Fruit fly (Drosophila melanogaster) whole organism, embryonic: ENCODE results near the gene CG3448.

ENCODE experiments used
- Adf1 ChIP-seq: fragments of 200-800 bp; sonication (Bioruptor generic); IDR thresholded peaks from 2 replicates; pipeline ENCODE4 v1.3.6; 2022; ENCODE audit warnings: missing biosample characterization, missing genetic modification characterization
- B-H1 ChIP-seq: fragments of 200-800 bp; sonication (Bioruptor generic); IDR thresholded peaks from 3 replicates; pipeline ENCODE4 v1.3.6; 2022; ENCODE audit warnings: missing biosample characterization, missing genetic modification characterization
- CG10654 ChIP-seq: fragments of 200-800 bp; sonication (Bioruptor generic); optimal IDR thresholded peaks from 2 replicates; lab custom pipeline; 2016; ENCODE audit warnings: missing biosample characterization, missing genetic modification characterization
- CG10979 ChIP-seq: fragments of 200-800 bp; sonication (Bioruptor generic); optimal IDR thresholded peaks from 2 replicates; lab custom pipeline; 2018; ENCODE audit warnings: missing biosample characterization, mild to moderate bottlenecking, missing genetic modification characterization, moderate library complexity
- CG11456 ChIP-seq: fragments of 200-800 bp; sonication (Bioruptor generic); IDR thresholded peaks from 3 replicates; pipeline ENCODE4 v1.3.6; 2022; ENCODE audit warnings: missing biosample characterization, missing genetic modification characterization
- CG12744 ChIP-seq: fragments of 200-800 bp; sonication (Bioruptor generic); optimal IDR thresholded peaks from 2 replicates; lab custom pipeline; 2016; ENCODE audit warnings: missing biosample characterization, missing genetic modification characterization
- CG13424 ChIP-seq: fragments of 200-800 bp; sonication (Bioruptor generic); optimal IDR thresholded peaks from 2 replicates; lab custom pipeline; 2019; ENCODE audit warnings: missing biosample characterization, mild to moderate bottlenecking, missing genetic modification characterization, moderate library complexity
- CG14710 ChIP-seq: fragments of 200-800 bp; sonication (Bioruptor generic); optimal IDR thresholded peaks from 3 replicates; lab custom pipeline; 2019; ENCODE audit warnings: missing biosample characterization, mild to moderate bottlenecking, missing genetic modification characterization, moderate library complexity
- CG1529 ChIP-seq: fragments of 200-800 bp; sonication (Bioruptor generic); optimal IDR thresholded peaks from 3 replicates; lab custom pipeline; 2018; ENCODE audit warnings: missing biosample characterization, missing genetic modification characterization
- CG15479 ChIP-seq: fragments of 200-800 bp; sonication (Bioruptor generic); optimal IDR thresholded peaks from 3 replicates; lab custom pipeline; 2019; ENCODE audit warnings: missing biosample characterization, mild to moderate bottlenecking, missing genetic modification characterization, moderate library complexity
- CG1647 ChIP-seq: fragments of 200-800 bp; sonication (Bioruptor generic); optimal IDR thresholded peaks from 3 replicates; lab custom pipeline; 2016; ENCODE audit warnings: missing biosample characterization, missing genetic modification characterization
- CG17359 ChIP-seq: fragments of 200-800 bp; sonication (Bioruptor generic); optimal IDR thresholded peaks from 3 replicates; lab custom pipeline; 2018; ENCODE audit warnings: missing biosample characterization, mild to moderate bottlenecking, missing genetic modification characterization, moderate library complexity
- CG17829 ChIP-seq: fragments of 200-800 bp; optimal IDR thresholded peaks from 2 replicates; lab custom pipeline; 2019; ENCODE audit warnings: missing biosample characterization, mild to moderate bottlenecking, missing genetic modification characterization, moderate library complexity
- CG18011 ChIP-seq: fragments of 200-800 bp; sonication (Bioruptor generic); optimal IDR thresholded peaks from 2 replicates; lab custom pipeline; 2017; ENCODE audit warnings: missing biosample characterization, missing genetic modification characterization, mild to moderate bottlenecking, moderate library complexity, missing genotype
- CG18476 ChIP-seq: fragments of 200-800 bp; sonication (Bioruptor generic); optimal IDR thresholded peaks from 2 replicates; lab custom pipeline; 2016; ENCODE audit warnings: missing biosample characterization, mild to moderate bottlenecking, missing genetic modification characterization
- CG18619 ChIP-seq: fragments of 200-800 bp; sonication (Bioruptor generic); optimal IDR thresholded peaks from 3 replicates; lab custom pipeline; 2017; ENCODE audit warnings: missing biosample characterization, mild to moderate bottlenecking, missing genetic modification characterization
- CG2712 ChIP-seq: fragments of 200-800 bp; optimal IDR thresholded peaks from 3 replicates; lab custom pipeline; 2019; ENCODE audit warnings: missing biosample characterization, mild to moderate bottlenecking, missing genetic modification characterization, moderate library complexity
- CG30020 ChIP-seq: fragments of 200-800 bp; optimal IDR thresholded peaks from 2 replicates; lab custom pipeline; 2019; ENCODE audit warnings: missing biosample characterization, mild to moderate bottlenecking, missing genetic modification characterization, moderate library complexity
- CG3163 ChIP-seq: fragments of 200-800 bp; sonication (Bioruptor generic); optimal IDR thresholded peaks from 3 replicates; lab custom pipeline; 2016; ENCODE audit warnings: missing biosample characterization, missing genetic modification characterization
- CG4360 ChIP-seq: fragments of 200-800 bp; sonication (Bioruptor generic); IDR thresholded peaks from 2 replicates; pipeline ENCODE4 v1.3.6; 2022; ENCODE audit warnings: missing biosample characterization, missing genetic modification characterization
- CG4617 ChIP-seq: fragments of 200-800 bp; sonication (Bioruptor generic); optimal IDR thresholded peaks from 3 replicates; lab custom pipeline; 2016; ENCODE audit warnings: missing biosample characterization, missing genetic modification characterization, borderline replicate concordance
- CG4820 ChIP-seq: fragments of 200-800 bp; sonication (Bioruptor generic); optimal IDR thresholded peaks from 3 replicates; lab custom pipeline; 2016; ENCODE audit warnings: missing biosample characterization, missing genetic modification characterization
- CG5245 ChIP-seq: fragments of 200-800 bp; sonication (Bioruptor generic); optimal IDR thresholded peaks from 3 replicates; lab custom pipeline; 2016; ENCODE audit warnings: missing biosample characterization, missing genetic modification characterization
- CG6813 ChIP-seq: fragments of 200-800 bp; sonication (Bioruptor generic); optimal IDR thresholded peaks from 2 replicates; lab custom pipeline; 2017; ENCODE audit warnings: missing biosample characterization, missing genetic modification characterization, mild to moderate bottlenecking, moderate library complexity, missing genetic modification reagents
- CG9876 ChIP-seq: fragments of 200-800 bp; sonication (Bioruptor generic); optimal IDR thresholded peaks from 2 replicates; lab custom pipeline; 2016; ENCODE audit warnings: missing biosample characterization, missing genetic modification characterization
- CrebB ChIP-seq: fragments of 200-800 bp; sonication (Bioruptor generic); optimal IDR thresholded peaks from 3 replicates; lab custom pipeline; 2018; ENCODE audit warnings: missing biosample characterization, mild to moderate bottlenecking, missing genetic modification characterization
- Ets65A ChIP-seq: fragments of 200-800 bp; sonication (Bioruptor generic); peaks from one replicate; lab custom pipeline; 2016; ENCODE audit warnings: missing biosample characterization, missing genetic modification characterization
- H2.0 ChIP-seq: fragments of 200-800 bp; sonication (Bioruptor generic); IDR thresholded peaks from 2 replicates; pipeline ENCODE4 v1.3.6; 2022; ENCODE audit warnings: missing biosample characterization, missing genetic modification characterization
- MBD-R2 ChIP-seq: fragments of 200-800 bp; sonication (Bioruptor generic); IDR thresholded peaks from 2 replicates; pipeline ENCODE4 v1.3.6; 2022; ENCODE audit warnings: missing biosample characterization, missing genetic modification characterization
- NC2α ChIP-seq: fragments of 200-800 bp; sonication (Bioruptor generic); optimal IDR thresholded peaks from 2 replicates; lab custom pipeline; 2016; ENCODE audit warnings: missing biosample characterization, missing genetic modification characterization
- NC2β ChIP-seq: fragments of 200-800 bp; sonication (Bioruptor generic); optimal IDR thresholded peaks from 2 replicates; lab custom pipeline; 2016; ENCODE audit warnings: missing biosample characterization, missing genetic modification characterization
- NfI ChIP-seq: fragments of 200-800 bp; sonication (Bioruptor generic); optimal IDR thresholded peaks from 3 replicates; lab custom pipeline; 2018; ENCODE audit warnings: missing biosample characterization, mild to moderate bottlenecking, missing genetic modification characterization, moderate library complexity
- Optix ChIP-seq: fragments of 200-800 bp; sonication (Bioruptor generic); IDR thresholded peaks from 3 replicates; pipeline ENCODE4 v1.3.6; 2022; ENCODE audit warnings: missing biosample characterization, missing genetic modification characterization
- Ptx1 ChIP-seq: fragments of 200-800 bp; sonication (Bioruptor generic); IDR thresholded peaks from 2 replicates; pipeline ENCODE4 v1.3.6; 2022; ENCODE audit warnings: missing biosample characterization, missing genetic modification characterization
- YL-1 ChIP-seq: fragments of 200-800 bp; sonication (Bioruptor generic); optimal IDR thresholded peaks from 3 replicates; lab custom pipeline; 2017; ENCODE audit warnings: missing biosample characterization, mild to moderate bottlenecking, missing genetic modification characterization
- ara ChIP-seq: fragments of 200-800 bp; sonication (Bioruptor generic); IDR thresholded peaks from 2 replicates; pipeline ENCODE4 v1.3.6; 2022; ENCODE audit warnings: missing biosample characterization, missing genetic modification characterization
- bigmax ChIP-seq: fragments of 200-800 bp; sonication (Bioruptor generic); optimal IDR thresholded peaks from 2 replicates; lab custom pipeline; 2018; ENCODE audit warnings: missing biosample characterization, mild to moderate bottlenecking, missing genetic modification characterization
- cato ChIP-seq: fragments of 200-800 bp; sonication (Bioruptor generic); optimal IDR thresholded peaks from 2 replicates; lab custom pipeline; 2016; ENCODE audit warnings: missing biosample characterization, missing genetic modification characterization, borderline replicate concordance
- ci ChIP-seq: fragments of 200-800 bp; sonication (Bioruptor generic); IDR thresholded peaks from 3 replicates; pipeline ENCODE4 v1.3.6; 2022; ENCODE audit warnings: missing biosample characterization, missing genetic modification characterization
- dpn ChIP-seq, 2 experiments: fragments of 200-800 bp; sonication (Bioruptor generic); optimal IDR thresholded peaks; 3 replicates each; lab custom pipeline; 2016; ENCODE audit warnings: missing biosample characterization in 2 of 2, missing genetic modification characterization in 2 of 2
- dysf ChIP-seq: fragments of 200-800 bp; sonication (Bioruptor generic); IDR thresholded peaks from 3 replicates; pipeline ENCODE4 v1.3.6; 2022; ENCODE audit warnings: missing biosample characterization, missing genetic modification characterization
- gfzf ChIP-seq: fragments of 200-800 bp; sonication (Bioruptor generic); optimal IDR thresholded peaks from 2 replicates; lab custom pipeline; 2016; ENCODE audit warnings: missing biosample characterization, mild to moderate bottlenecking, missing genetic modification characterization, moderate library complexity
- lilli ChIP-seq: fragments of 200-800 bp; sonication (Bioruptor generic); optimal IDR thresholded peaks from 3 replicates; lab custom pipeline; 2016; ENCODE audit warnings: missing biosample characterization, missing genetic modification characterization
- nerfin-1 ChIP-seq: fragments of 200-800 bp; sonication (Bioruptor generic); optimal IDR thresholded peaks from 3 replicates; lab custom pipeline; 2019; ENCODE audit warnings: missing biosample characterization, mild to moderate bottlenecking, missing genetic modification characterization, moderate library complexity
- org-1 ChIP-seq: fragments of 200-800 bp; sonication (Bioruptor generic); optimal IDR thresholded peaks from 2 replicates; lab custom pipeline; 2017; ENCODE audit warnings: missing biosample characterization, missing genetic modification characterization
- phol ChIP-seq: fragments of 200-800 bp; sonication (Bioruptor generic); optimal IDR thresholded peaks from 3 replicates; lab custom pipeline; 2018; ENCODE audit warnings: missing biosample characterization, mild to moderate bottlenecking, missing genetic modification characterization, moderate library complexity
- pzg ChIP-seq: fragments of 200-800 bp; sonication (Bioruptor generic); optimal IDR thresholded peaks from 3 replicates; lab custom pipeline; 2018; ENCODE audit warnings: missing biosample characterization, mild to moderate bottlenecking, missing genetic modification characterization, moderate library complexity
- rib ChIP-seq: fragments of 200-800 bp; sonication (Bioruptor generic); IDR thresholded peaks from 2 replicates; pipeline ENCODE4 v1.3.6; 2022; ENCODE audit warnings: missing biosample characterization, missing genetic modification characterization
- tx ChIP-seq: fragments of 200-800 bp; sonication (Bioruptor generic); optimal IDR thresholded peaks from 2 replicates; lab custom pipeline; 2016; ENCODE audit warnings: missing biosample characterization, missing genetic modification characterization
- unc-4 ChIP-seq: fragments of 200-800 bp; sonication (Bioruptor generic); IDR thresholded peaks from 2 replicates; pipeline ENCODE4 v1.3.6; 2022; ENCODE audit warnings: missing biosample characterization, missing genetic modification characterization; ENCODE audit not compliant: partially characterized antibody
- vfl ChIP-seq: fragments of 200-800 bp; sonication (Bioruptor generic); optimal IDR thresholded peaks from 2 replicates; lab custom pipeline; 2016; ENCODE audit warnings: missing biosample characterization, missing genetic modification characterization

Gene CG3448

DNA sequence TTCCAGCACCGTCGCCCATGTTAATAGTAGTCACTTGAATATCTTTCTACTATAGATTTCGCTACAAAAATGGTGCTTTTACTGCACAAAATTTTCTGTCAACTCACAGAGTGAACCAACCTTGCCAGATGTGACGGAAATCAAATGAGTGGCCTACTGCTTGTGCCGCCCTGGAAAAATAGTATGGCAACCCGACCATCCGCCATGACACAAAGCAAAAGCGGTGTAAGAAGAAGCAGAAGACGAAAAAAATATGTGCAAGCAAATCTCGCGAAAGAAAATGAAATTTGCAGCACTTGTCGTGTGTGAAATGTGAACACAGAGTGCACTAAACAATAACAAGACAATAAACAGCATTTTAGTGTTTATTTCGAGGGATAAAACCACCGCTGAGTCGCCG, 25.5 kb upstream of the CG3448 start, which contains the start of the genes Uch-L5 and Jarid2 (continued):
- TF ChIP-seq CG4617 (peak; percentile 97), ara (GFP tag; lab: Robert Waterston, UW) (peak; percentile 41; the same call in 1 of the 2 replicates), Adf1 (GFP tag; lab: Robert Waterston, UW) (peak; percentile 60), ci (peak; percentile 79; the same call in 2 of the 3 replicates), CG17829 (tag; lab: Kevin White, UChicago) (peak; percentile 72), dysf (peak; percentile 41; the same call in 2 of the 3 replicates), cato (GFP tag; lab: Kevin White, UChicago) (no peak), MBD-R2 (peak; percentile 95), CG13424 (tag; lab: Kevin White, UChicago) (peak; percentile 36), CG5245 (GFP tag; lab: Kevin White, UChicago) (peak; percentile 41), NC2α (no peak), CG9876 (GFP tag; lab: Kevin White, UChicago) (peak; percentile 9), CG18476 (GFP tag; lab: Kevin White, UChicago) (no peak), CG18619 (GFP tag; lab: Kevin White, UChicago) (peak; percentile 6), nerfin-1 (tag; lab: Kevin White, UChicago) (peak; percentile 27), CG11456 (GFP tag; lab: Robert Waterston, UW) (peak; percentile 70; the same call in 2 of the 3 replicates), vfl (GFP tag; lab: Kevin White, UChicago) (peak; percentile 63), rib (GFP tag; lab: Robert Waterston, UW) (peak; percentile 81), CG4360 (GFP tag; lab: Robert Waterston, UW) (peak; percentile 12), CG6813 (GFP tag; lab: Kevin White, UChicago) (no peak), CrebB (tag; lab: Kevin White, UChicago) (peak; percentile 58), CG2712 (peak; percentile 61), NfI (GFP tag; lab: Kevin White, UChicago) (peak; percentile 60), CG1529 (GFP tag; lab: Kevin White, UChicago) (no peak), CG30020 (tag; lab: Kevin White, UChicago) (peak; percentile 43), Ets65A (GFP tag; lab: Kevin White, UChicago) (peak; percentile 95), phol (tag; lab: Kevin White, UChicago) (peak; percentile 100), CG4820 (GFP tag; lab: Kevin White, UChicago) (peak; percentile 19), CG10979 (tag; lab: Kevin White, UChicago) (peak; percentile 48), tx (peak; percentile 8), B-H1 (no peak), dpn (GFP tag; optimal IDR thresholded peaks at IDR 0.05; lab: Kevin White, UChicago) (peak; percentile 33 to 57), CG1647 (GFP tag; lab: Kevin White, UChicago) (peak; percentile 46), unc-4 (GFP tag; lab: Robert Waterston, UW) (0 out of 2 replicates have a peak, but pooled peaks have one; percentile 17), CG18011 (GFP tag; lab: Kevin White, UChicago) (peak; percentile 46), gfzf (GFP tag; lab: Kevin White, UChicago) (peak; percentile 42), CG15479 (GFP tag; lab: Kevin White, UChicago) (peak; percentile 20), lilli (GFP tag; lab: Kevin White, UChicago) (peak; percentile 72), Ptx1 (0 out of 2 replicates have a peak, but pooled peaks have one; percentile 23), NC2β (GFP tag; lab: Kevin White, UChicago) (peak; percentile 77), CG14710 (peak; percentile 68), H2.0 (no peak), CG3163 (GFP tag; lab: Kevin White, UChicago) (peak; percentile 40), YL-1 (GFP tag; lab: Kevin White, UChicago) (peak; percentile 98), bigmax (peak; percentile 53), CG12744 (GFP tag; lab: Kevin White, UChicago) (peak; percentile 11), Optix (GFP tag; lab: Robert Waterston, UW) (0 out of 3 replicates have a peak, but pooled peaks have one; percentile 37), CG10654 (peak; percentile 57), CG17359 (tag; lab: Kevin White, UChicago) (peak; percentile 11), pzg (GFP tag; lab: Kevin White, UChicago) (peak; percentile 95), org-1 (GFP tag; lab: Kevin White, UChicago) (no peak)
